Worm (Caenorhabditis elegans) whole organism, young adult: ENCODE results near the gene Y53C12A.11.
A peak's percentile ranks its signal among the peaks of the same experiment; 100 is the strongest.

Experiments
- B0019.2 ChIP-seq: fragments of 200-800 bp; sonication (Bioruptor generic); conservative IDR thresholded peaks from 2 replicates; pipeline ENCODE4 v1.3.6; 2022; ENCODE audit warnings: missing genetic modification reagents, missing genetic modification characterization, missing compliant biosample characterization
- C17E4.6 ChIP-seq: fragments of 200-800 bp; sonication (Bioruptor generic); IDR thresholded peaks from 2 replicates; pipeline ENCODE4 v1.3.6; 2022; ENCODE audit warnings: missing genetic modification reagents, missing genetic modification characterization, missing compliant biosample characterization
- D2030.7 ChIP-seq: fragments of 200-800 bp; sonication (Bioruptor generic); IDR thresholded peaks from 2 replicates; pipeline ENCODE4 v1.3.6; 2022; ENCODE audit warnings: missing genetic modification reagents, missing genetic modification characterization, missing compliant biosample characterization
- F33H1.4 ChIP-seq: fragments of 200-800 bp; sonication (Bioruptor generic); IDR thresholded peaks from 2 replicates; pipeline ENCODE4 v1.3.6; 2022; ENCODE audit warnings: missing genetic modification reagents, missing genetic modification characterization, missing compliant biosample characterization
- K12H6.12 ChIP-seq: fragments of 200-800 bp; sonication (Bioruptor generic); optimal IDR thresholded peaks from 2 replicates; lab custom pipeline; 2018; ENCODE audit warnings: mild to moderate bottlenecking, missing genetic modification characterization, missing compliant biosample characterization
- Y53G8AR.9 ChIP-seq: fragments of 200-800 bp; sonication (Bioruptor generic); conservative IDR thresholded peaks from 2 replicates; pipeline ENCODE4 v1.3.6; 2022; ENCODE audit warnings: missing genetic modification reagents, missing genetic modification characterization, missing compliant biosample characterization
- Y56A3A.18 ChIP-seq: fragments of 200-800 bp; sonication (Bioruptor generic); IDR thresholded peaks from 2 replicates; pipeline ENCODE4 v1.3.6; 2022; ENCODE audit warnings: missing genetic modification reagents, missing genetic modification characterization, missing compliant biosample characterization
- Y95B8A.8 ChIP-seq: fragments of 200-800 bp; sonication (Bioruptor generic); IDR thresholded peaks from 2 replicates; pipeline ENCODE4 v1.3.6; 2022; ENCODE audit warnings: missing genetic modification reagents, missing genetic modification characterization, missing compliant biosample characterization
- akir-1 ChIP-seq: fragments of 200-800 bp; sonication (Bioruptor generic); optimal IDR thresholded peaks from 2 replicates; lab custom pipeline; 2018; ENCODE audit warnings: mild to moderate bottlenecking, missing genetic modification characterization, moderate library complexity, missing compliant biosample characterization
- atf-7 ChIP-seq: sonication (generic microtip); optimal IDR thresholded peaks from 2 replicates; lab custom pipeline; 2017; ENCODE audit warnings: mild to moderate bottlenecking, missing genetic modification characterization, missing compliant biosample characterization
- attf-3 ChIP-seq: fragments of 200-800 bp; sonication (Bioruptor generic); conservative IDR thresholded peaks from 2 replicates; pipeline ENCODE4 v1.3.6; 2022; ENCODE audit warnings: missing genetic modification reagents, missing genetic modification characterization, missing compliant biosample characterization
- bed-2 ChIP-seq: fragments of 200-800 bp; sonication (Bioruptor generic); IDR thresholded peaks from 2 replicates; pipeline ENCODE4 v1.3.6; 2022; ENCODE audit warnings: missing genetic modification reagents, missing genetic modification characterization, missing compliant biosample characterization
- cebp-1 ChIP-seq, 2 experiments: fragments of 200-800 bp in 1 of 2; sonication (Bioruptor generic) in 1 of 2; sonication (generic microtip) in 1 of 2; IDR thresholded peaks in 1 of 2; optimal IDR thresholded peaks in 1 of 2; 2 replicates each; pipeline versions ENCODE4 v1.3.6 to Lab custom; 2017 to 2022; ENCODE audit warnings: missing compliant biosample characterization in 2 of 2, missing genetic modification characterization in 2 of 2, mild to moderate bottlenecking in 1 of 2, missing genetic modification reagents in 1 of 2, moderate library complexity in 1 of 2
- ceh-40 ChIP-seq: fragments of 200-800 bp; sonication (Bioruptor generic); IDR thresholded peaks from 2 replicates; pipeline ENCODE4 v1.3.6; 2022; ENCODE audit warnings: missing genetic modification characterization, missing compliant biosample characterization
- ceh-79 ChIP-seq: sonication (generic microtip); optimal IDR thresholded peaks from 2 replicates; lab custom pipeline; 2017; ENCODE audit warnings: mild to moderate bottlenecking, missing genetic modification characterization, missing compliant biosample characterization
- ceh-91 ChIP-seq: fragments of 200-800 bp; sonication (Bioruptor generic); IDR thresholded peaks from 2 replicates; pipeline ENCODE4 v1.3.6; 2022; ENCODE audit warnings: missing genetic modification reagents, missing genetic modification characterization, missing compliant biosample characterization
- dox-1 ChIP-seq: fragments of 200-800 bp; sonication (Bioruptor generic); IDR thresholded peaks from 2 replicates; pipeline ENCODE4 v1.3.6; 2022; ENCODE audit warnings: missing genetic modification reagents, missing genetic modification characterization, missing compliant biosample characterization
- egrh-3 ChIP-seq: fragments of 200-800 bp; sonication (Bioruptor generic); IDR thresholded peaks from 2 replicates; pipeline ENCODE4 v1.3.6; 2022; ENCODE audit warnings: missing genetic modification reagents, missing genetic modification characterization, missing compliant biosample characterization
- hlh-26 ChIP-seq: fragments of 200-800 bp; sonication (Bioruptor generic); conservative IDR thresholded peaks from 2 replicates; pipeline ENCODE4 v1.3.6; 2022; ENCODE audit warnings: missing genetic modification reagents, missing genetic modification characterization, missing compliant biosample characterization
- hmg-1.2 ChIP-seq: fragments of 200-800 bp; sonication (Bioruptor generic); IDR thresholded peaks from 2 replicates; pipeline ENCODE4 v1.3.6; 2022; ENCODE audit warnings: missing genetic modification reagents, missing genetic modification characterization, missing compliant biosample characterization
- hsf-1 ChIP-seq: fragments of 200-800 bp; sonication (Bioruptor generic); IDR thresholded peaks from 2 replicates; pipeline ENCODE4 v1.3.6; 2022; ENCODE audit warnings: missing genetic modification reagents, missing genetic modification characterization, missing compliant biosample characterization
- lag-1 ChIP-seq: fragments of 200-800 bp; sonication (Bioruptor generic); IDR thresholded peaks from 2 replicates; pipeline ENCODE4 v1.3.6; 2022; ENCODE audit warnings: missing genetic modification reagents, missing genetic modification characterization, missing compliant biosample characterization
- lin-54 ChIP-seq: fragments of 200-800 bp; sonication (Bioruptor generic); optimal IDR thresholded peaks from 2 replicates; lab custom pipeline; 2018; ENCODE audit warnings: mild to moderate bottlenecking, missing genetic modification characterization, missing compliant biosample characterization
- lir-1 ChIP-seq: fragments of 200-800 bp; sonication (Bioruptor generic); conservative IDR thresholded peaks from 2 replicates; pipeline ENCODE4 v1.3.6; 2022; ENCODE audit warnings: missing genetic modification reagents, missing genetic modification characterization, missing compliant biosample characterization
- madf-10 ChIP-seq: sonication (generic microtip); optimal IDR thresholded peaks from 2 replicates; lab custom pipeline; 2016; ENCODE audit warnings: mild to moderate bottlenecking, missing genetic modification characterization, missing compliant biosample characterization
- madf-3 ChIP-seq: fragments of 200-800 bp; sonication (Bioruptor generic); IDR thresholded peaks from 2 replicates; pipeline ENCODE4 v1.3.6; 2022; ENCODE audit warnings: missing genetic modification reagents, missing genetic modification characterization, missing compliant biosample characterization
- madf-6 ChIP-seq: fragments of 200-800 bp; sonication (Bioruptor generic); IDR thresholded peaks from 2 replicates; pipeline ENCODE4 v1.3.6; 2022; ENCODE audit warnings: missing genetic modification reagents, missing genetic modification characterization, missing compliant biosample characterization
- madf-8 ChIP-seq: fragments of 200-800 bp; sonication (Bioruptor generic); conservative IDR thresholded peaks from 2 replicates; pipeline ENCODE4 v1.3.6; 2022; ENCODE audit warnings: missing genetic modification reagents, missing genetic modification characterization, missing compliant biosample characterization
- mcd-1 ChIP-seq: fragments of 200-800 bp; sonication (Bioruptor generic); IDR thresholded peaks from 2 replicates; pipeline ENCODE4 v1.3.6; 2022; ENCODE audit warnings: missing genetic modification reagents, missing genetic modification characterization, missing compliant biosample characterization
- pbrm-1 ChIP-seq: fragments of 200-800 bp; sonication (Bioruptor generic); IDR thresholded peaks from 2 replicates; pipeline ENCODE4 v1.3.6; 2022; ENCODE audit warnings: missing genetic modification reagents, missing genetic modification characterization, missing compliant biosample characterization
- rcor-1 ChIP-seq: fragments of 200-800 bp; sonication (Bioruptor generic); IDR thresholded peaks from 2 replicates; pipeline ENCODE4 v1.3.6; 2022; ENCODE audit warnings: missing genetic modification reagents, missing genetic modification characterization, missing compliant biosample characterization
- tbx-9 ChIP-seq: sonication (generic microtip); optimal IDR thresholded peaks from 2 replicates; lab custom pipeline; 2016; ENCODE audit warnings: borderline replicate concordance, missing genetic modification characterization, inconsistent platforms, missing compliant biosample characterization
- unc-130 ChIP-seq: sonication (generic microtip); optimal IDR thresholded peaks from 2 replicates; lab custom pipeline; 2016; ENCODE audit warnings: missing genetic modification reagents, missing genetic modification characterization, missing compliant biosample characterization
- xnd-1 ChIP-seq: sonication (generic microtip); optimal IDR thresholded peaks from 2 replicates; lab custom pipeline; 2016; ENCODE audit warnings: missing genotype, missing genetic modification reagents, missing genetic modification characterization, missing compliant biosample characterization
- ztf-26 ChIP-seq: sonication (generic microtip); optimal IDR thresholded peaks from 2 replicates; lab custom pipeline; 2017; ENCODE audit warnings: missing genetic modification characterization, missing compliant biosample characterization
- ztf-28 ChIP-seq: fragments of 200-800 bp; sonication (Bioruptor generic); IDR thresholded peaks from 2 replicates; pipeline ENCODE4 v1.3.6; 2022; ENCODE audit warnings: missing genetic modification reagents, missing genetic modification characterization, missing compliant biosample characterization

Y53C12A.11 gene

DNA sequence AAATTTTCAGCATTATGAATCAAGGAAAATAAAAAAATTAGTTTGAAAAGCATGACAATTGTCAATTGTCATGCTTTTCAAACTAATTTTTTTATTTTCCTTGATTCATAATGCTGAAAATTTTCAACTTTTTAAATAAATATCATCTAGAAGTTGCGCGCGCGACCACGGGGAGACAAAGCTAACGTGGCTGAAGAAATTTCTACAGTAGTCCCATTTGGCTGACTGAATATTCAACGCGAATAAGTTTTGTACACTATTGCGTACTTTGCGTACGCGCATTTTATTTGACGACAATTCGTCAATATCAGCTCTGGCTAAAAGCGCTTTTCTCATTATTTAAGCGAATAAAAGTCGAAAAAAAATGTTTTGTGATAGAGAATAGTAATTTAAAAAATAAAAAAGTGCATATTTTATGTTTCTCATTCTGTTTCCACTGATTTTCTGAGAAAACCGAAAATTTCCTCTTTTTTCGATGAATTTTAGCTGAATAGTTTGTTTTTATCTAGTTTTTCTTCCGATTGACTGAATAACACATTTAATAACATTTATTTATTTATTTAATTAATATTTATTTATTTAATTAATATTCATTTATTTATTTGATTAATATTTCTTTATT is at the start of gene Y53C12A.11:
Gene Y53C12A.11 (minus strand): TSS at position 68 of the 622 bp plus-strand sequence.
- peak; percentile 60; the same call in 1 of the 2 replicates for TF ChIP-seq B0019.2
- peak; percentile 92 for TF ChIP-seq madf-6 (GFP tag; lab: Robert Waterston, UW)
- peak; percentile 67; the same call in 1 of the 2 replicates for TF ChIP-seq ztf-28 (GFP tag; lab: Robert Waterston, UW)
- peak; percentile 75; the same call in 1 of the 2 replicates for TF ChIP-seq C17E4.6 (GFP tag; lab: Robert Waterston, UW)
- TF ChIP-seq ceh-91 (GFP tag; lab: Robert Waterston, UW): peak; percentile 90
- TF ChIP-seq D2030.7 (GFP tag; lab: Robert Waterston, UW): peak; percentile 90
- TF ChIP-seq madf-8: peak; percentile 87
- peak; percentile 26 for TF ChIP-seq xnd-1 (tag; lab: Kevin White, UChicago)
- TF ChIP-seq hsf-1 (GFP tag; lab: Robert Waterston, UW): 0 out of 2 replicates have a peak, but pooled peaks have one; percentile 32
- peak; percentile 75 for TF ChIP-seq rcor-1 (GFP tag; lab: Robert Waterston, UW)
- TF ChIP-seq egrh-3 (GFP tag; lab: Robert Waterston, UW): 0 out of 2 replicates have a peak, but pooled peaks have one; percentile 12
- 0 out of 2 replicates have a peak, but pooled peaks have one; percentile 34 for TF ChIP-seq Y95B8A.8 (GFP tag; lab: Robert Waterston, UW)
- peak; percentile 23 for TF ChIP-seq lin-54 (GFP tag; lab: Kevin White, UChicago)
- 0 out of 2 replicates have a peak, but pooled peaks have one; percentile 54 for TF ChIP-seq Y53G8AR.9
- TF ChIP-seq F33H1.4 (GFP tag; lab: Robert Waterston, UW): peak; percentile 84
- TF ChIP-seq pbrm-1 (GFP tag; lab: Robert Waterston, UW): peak; percentile 63; the same call in 1 of the 2 replicates
- TF ChIP-seq attf-3: peak; percentile 82
- peak; percentile 85 for TF ChIP-seq dox-1 (GFP tag; lab: Robert Waterston, UW)
- TF ChIP-seq hmg-1.2 (GFP tag; lab: Robert Waterston, UW): peak; percentile 96
- peak; percentile 88; the same call in 1 of the 2 replicates for TF ChIP-seq madf-3 (GFP tag; lab: Robert Waterston, UW)
- peak; percentile 79 for TF ChIP-seq mcd-1 (GFP tag; lab: Robert Waterston, UW)

DNA sequence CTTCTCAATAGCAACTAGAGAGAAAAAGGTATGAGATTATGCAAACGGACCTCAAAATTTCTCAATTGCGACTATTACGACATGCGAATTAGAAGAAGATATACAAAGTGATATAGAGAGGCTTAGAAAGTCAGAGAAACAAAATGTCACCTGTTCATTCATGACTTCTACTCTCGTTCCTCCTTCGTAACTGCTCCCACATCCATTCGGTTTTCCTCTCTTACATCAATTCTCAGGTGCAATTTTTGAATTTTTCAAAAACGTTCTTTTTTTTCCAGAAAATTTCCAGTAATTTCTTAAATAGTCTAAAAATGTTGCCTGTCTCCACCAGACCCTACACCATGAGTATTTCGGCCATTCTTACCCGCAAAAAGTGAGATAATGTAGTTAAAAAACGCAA is 46.2 kb upstream of the Y53C12A.11 start:
- TF ChIP-seq unc-130 (GFP tag; lab: Kevin White, UChicago) (no peak), atf-7 (no peak), akir-1 (GFP tag; lab: Kevin White, UChicago) (no peak), lir-1 (GFP tag; lab: Robert Waterston, UW) (no peak), lag-1 (GFP tag; lab: Robert Waterston, UW) (no peak), egrh-3 (GFP tag; lab: Robert Waterston, UW) (no peak), hsf-1 (GFP tag; lab: Robert Waterston, UW) (no peak), bed-2 (GFP tag; lab: Robert Waterston, UW) (no peak)

DNA sequence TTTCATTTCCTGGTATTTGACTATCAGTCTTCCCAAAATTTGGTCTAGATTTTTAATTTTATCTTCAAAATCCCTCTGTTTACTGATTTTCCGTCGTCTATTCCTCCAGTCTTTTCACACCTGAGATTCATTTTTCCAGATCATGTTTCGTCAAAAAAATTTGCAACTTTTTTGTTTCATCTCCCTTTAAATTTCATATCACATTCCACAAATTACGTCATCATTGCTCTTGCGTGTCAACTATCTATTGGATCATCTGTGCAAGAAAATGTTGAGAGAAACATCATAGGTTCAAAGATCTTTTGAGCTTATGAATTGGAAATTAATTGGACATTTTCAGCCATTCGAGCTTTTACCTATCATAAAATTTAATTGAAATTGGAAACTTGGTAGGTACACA is 40.9 kb upstream of the Y53C12A.11 start:
- TF ChIP-seq D2030.7 (GFP tag; lab: Robert Waterston, UW) (no peak), F33H1.4 (GFP tag; lab: Robert Waterston, UW) (no peak), cebp-1 (GFP tag; IDR thresholded peaks at IDR 0.05; lab: Robert Waterston, UW) (no peak), cebp-1 (tag; optimal IDR thresholded peaks at IDR 0.05; lab: Kevin White, UChicago) (no peak), tbx-9 (tag; lab: Kevin White, UChicago) (no peak), ztf-26 (tag; lab: Kevin White, UChicago) (no peak), Y56A3A.18 (GFP tag; lab: Robert Waterston, UW) (no peak), ceh-40 (GFP tag; lab: Robert Waterston, UW) (no peak), madf-8 (no peak), dox-1 (GFP tag; lab: Robert Waterston, UW) (no peak), madf-10 (tag; lab: Kevin White, UChicago) (no peak), hlh-26 (no peak), ceh-79 (tag; lab: Kevin White, UChicago) (no peak), K12H6.12 (tag; lab: Kevin White, UChicago) (no peak)
